Worm (Caenorhabditis elegans) whole organism, L4/young adult: Measurements from ENCODE around the gene K04A8.20.

Experiments used
- W03F9.2 ChIP-seq: fragments of 150-350 bp; optimal IDR thresholded peaks from 2 replicates; lab custom pipeline; 2014; ENCODE audit warnings: missing biosample characterization, missing genetic modification characterization
- dao-5 ChIP-seq: sonication (generic microtip); optimal IDR thresholded peaks from 2 replicates; lab custom pipeline; 2016; ENCODE audit warnings: missing genotype, missing genetic modification characterization, moderate library complexity, missing compliant biosample characterization
- him-1 ChIP-seq: sonication (generic microtip); optimal IDR thresholded peaks from 2 replicates; lab custom pipeline; 2016; ENCODE audit warnings: missing genotype, missing genetic modification reagents, missing genetic modification characterization, missing compliant biosample characterization

ce11 chrV:6561592-6561991, 12.3 kb downstream of the K04A8.20 start, which contains the start of gene spp-19:
- TF ChIP-seq him-1 (no peak), dao-5 (tag; lab: Kevin White, UChicago) (no peak), W03F9.2 (tag; lab: Kevin White, UChicago) (no peak)
